Worm (Caenorhabditis elegans) whole organism, L1 larva: ENCODE results near the gene fut-1.

Experiments
- elt-2 ChIP-seq: sonication (generic microtip); optimal IDR thresholded peaks from 2 replicates; lab custom pipeline; 2016; ENCODE audit warnings: missing genetic modification characterization, mild to moderate bottlenecking, inconsistent platforms, missing compliant biosample characterization, missing genetic modification reagents
- lin-13 ChIP-seq: fragments of 150-350 bp; optimal IDR thresholded peaks from 2 replicates; lab custom pipeline; 2014; ENCODE audit warnings: missing biosample characterization, missing genetic modification reagents, missing genetic modification characterization
- nhr-19 ChIP-seq: fragments of 200-800 bp; sonication (Bioruptor generic); conservative IDR thresholded peaks from 2 replicates; pipeline ENCODE4 v1.3.6; 2022; ENCODE audit warnings: missing genetic modification characterization, missing compliant biosample characterization
- skn-1 ChIP-seq: fragments of 150-350 bp; optimal IDR thresholded peaks from 2 replicates; lab custom pipeline; 2014; ENCODE audit warnings: missing biosample characterization, missing genetic modification characterization
- sptf-1 ChIP-seq: fragments of 150-350 bp; optimal IDR thresholded peaks from 2 replicates; lab custom pipeline; 2014; ENCODE audit warnings: missing biosample characterization, missing genetic modification characterization
- zag-1 ChIP-seq: fragments of 150-350 bp; optimal IDR thresholded peaks from 2 replicates; lab custom pipeline; 2014; ENCODE audit warnings: missing biosample characterization, missing genetic modification characterization
- ztf-11 ChIP-seq, 2 experiments: sonication (generic microtip); optimal IDR thresholded peaks; 2 replicates each; lab custom pipeline; 2016 to 2017; ENCODE audit warnings: missing genetic modification characterization in 2 of 2, missing biosample characterization in 1 of 2, missing compliant biosample characterization in 1 of 2

DNA sequence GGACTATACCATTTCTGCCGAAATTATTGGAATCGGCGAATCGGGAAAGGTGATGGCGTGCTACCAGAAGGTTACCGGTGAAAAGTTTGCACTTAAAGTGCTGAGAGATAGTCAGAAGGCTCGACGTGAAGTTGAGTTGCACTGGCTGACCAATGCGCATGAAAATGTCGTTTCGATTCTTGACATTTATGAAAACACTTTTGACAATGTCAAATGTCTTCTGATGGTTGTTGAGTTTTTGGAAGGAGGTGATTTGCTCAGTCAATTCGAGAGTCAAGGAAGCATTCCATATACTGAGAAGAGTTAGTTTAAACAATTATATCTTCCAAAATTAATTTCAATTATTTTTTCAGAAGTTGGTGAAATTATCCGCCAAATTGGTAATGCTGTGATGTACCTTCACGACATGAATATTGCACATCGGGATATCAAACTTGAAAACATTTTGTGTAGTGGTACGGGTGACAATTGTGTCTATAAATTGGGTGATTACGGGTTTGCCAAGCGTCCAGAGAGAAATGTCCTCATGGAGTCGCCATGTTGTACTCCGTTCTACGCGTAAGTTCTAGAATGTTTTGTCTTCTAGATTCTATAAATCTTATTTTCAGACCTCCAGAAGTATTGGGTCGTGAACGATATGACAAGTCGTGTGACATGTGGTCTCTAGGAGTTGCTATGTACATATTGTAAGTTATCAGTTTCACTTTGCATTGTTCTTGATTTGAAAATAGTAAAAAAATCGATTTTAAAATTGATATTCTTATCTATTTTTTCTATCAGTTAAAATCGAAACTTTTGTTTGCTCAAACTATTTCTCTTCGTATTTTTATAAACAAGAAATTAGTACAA lies 13.7 kb downstream of the fut-1 start:
- TF ChIP-seq sptf-1 (tag; lab: Kevin White, UChicago), result no peak
- no peak for TF ChIP-seq lin-13 (GFP tag; lab: Kevin White, UChicago)
- TF ChIP-seq zag-1, result no peak
- no peak for TF ChIP-seq nhr-19
- TF ChIP-seq ztf-11 (tag; optimal IDR thresholded peaks at IDR 0.05; lab: Kevin White, UChicago), result no peak
- no peak for TF ChIP-seq skn-1 (tag; lab: Kevin White, UChicago)
- peak; percentile 39 for TF ChIP-seq elt-2 (tag; lab: Kevin White, UChicago)
